Worm (Caenorhabditis elegans): Measurements from ENCODE around the gene rrf-3.

rrf-3 gene

ce11 chrII:8152711-8153325 lies 9.4 kb upstream of the rrf-3 start:
- TF ChIP-seq lin-38 (GFP tag; IDR thresholded peaks at IDR 0.05): no peak
- no peak for TF ChIP-seq aha-1 (tag)
- no peak for TF ChIP-seq sdz-12 (GFP tag; optimal IDR thresholded peaks at IDR 0.05)
- TF ChIP-seq dmd-8 (GFP tag; IDR thresholded peaks at IDR 0.05): no peak
- no peak for TF ChIP-seq pha-4 (GFP tag; IDR thresholded peaks at IDR 0.05)
- TF ChIP-seq pha-4 (tag; optimal IDR thresholded peaks at IDR 0.05): peak; percentile 54
- TF ChIP-seq ctbp-1 (GFP tag; IDR thresholded peaks at IDR 0.05): 0 out of 2 replicates have a peak, but pooled peaks have one; percentile 43
- TF ChIP-seq D1046.2 (GFP tag; IDR thresholded peaks at IDR 0.05): no peak
- peak in 1 of 2 experiments; percentile 56 for TF ChIP-seq lsy-2 (tag; optimal IDR thresholded peaks at IDR 0.05)
- TF ChIP-seq nhr-77 (tag; optimal IDR thresholded peaks at IDR 0.05): no peak
- TF ChIP-seq set-16 (GFP tag; IDR thresholded peaks at IDR 0.05): no peak
- TF ChIP-seq fkh-10 (GFP tag; optimal IDR thresholded peaks at IDR 0.05): peak; percentile 63
- no peak for TF ChIP-seq nhr-28 (tag; optimal IDR thresholded peaks at IDR 0.05)
- TF ChIP-seq mes-2 (tag; optimal IDR thresholded peaks at IDR 0.05; ENCODE audit: poor library complexity, severe bottlenecking): peak; percentile 0
- TF ChIP-seq dpl-1 (GFP tag; optimal IDR thresholded peaks at IDR 0.05): no peak
- no peak for TF ChIP-seq ZK337.2 (GFP tag; IDR thresholded peaks at IDR 0.05)
- peak; percentile 16 for TF ChIP-seq hlh-11 (tag; optimal IDR thresholded peaks at IDR 0.05)
- TF ChIP-seq lin-1 (GFP tag; IDR thresholded peaks at IDR 0.05): no peak
- no peak for TF ChIP-seq lir-3 (tag; optimal IDR thresholded peaks at IDR 0.05)
- TF ChIP-seq zfp-2 (tag; optimal IDR thresholded peaks at IDR 0.05): no peak
- TF ChIP-seq mdt-29 (GFP tag; IDR thresholded peaks at IDR 0.05): no peak
- no peak for TF ChIP-seq F26F4.8 (GFP tag; conservative IDR thresholded peaks at IDR 0.05)
- no peak for TF ChIP-seq ceh-20 (GFP tag; IDR thresholded peaks at IDR 0.05)
- TF ChIP-seq madf-9 (GFP tag; conservative IDR thresholded peaks at IDR 0.05): no peak
- no peak for TF ChIP-seq jun-1 (tag; optimal IDR thresholded peaks at IDR 0.05)
- peak; percentile 82 for TF ChIP-seq nhr-6 (tag; optimal IDR thresholded peaks at IDR 0.05)
- TF ChIP-seq hif-1 (tag; optimal IDR thresholded peaks at IDR 0.05): no peak

ce11 chrII:8156845-8157373 lies 5.4 kb upstream of the rrf-3 start, which contains the start of the genes tub-1 and tmem-138:
Gene tub-1 (minus strand): TSS chrII:8156945.
Gene tmem-138 (plus strand): TSS chrII:8157323.
- TF ChIP-seq aly-2 (tag; optimal IDR thresholded peaks at IDR 0.05) (no peak), pha-4 (GFP tag; IDR thresholded peaks at IDR 0.05) (no peak), pha-4 (tag; optimal IDR thresholded peaks at IDR 0.05) (no peak)

- TF ChIP-seq arid-1 (GFP tag; conservative IDR thresholded peaks at IDR 0.05) (no peak), mxl-3 (GFP tag; optimal IDR thresholded peaks at IDR 0.05) (no peak), hlh-11 (tag; optimal IDR thresholded peaks at IDR 0.05) (peak; percentile 37), nhr-6 (tag; optimal IDR thresholded peaks at IDR 0.05) (peak; percentile 46), dve-1 (tag; optimal IDR thresholded peaks at IDR 0.05; ENCODE audit: insufficient read depth) (peak; percentile 71), duxl-1 (tag; optimal IDR thresholded peaks at IDR 0.05; ENCODE audit: poor library complexity) (peak; percentile 60), T20F7.1 (GFP tag; optimal IDR thresholded peaks at IDR 0.05) (peak; percentile 72), F49E8.2 (tag; optimal IDR thresholded peaks at IDR 0.05; ENCODE audit: borderline replicate concordance) (no peak), jun-1 (tag; optimal IDR thresholded peaks at IDR 0.05) (no peak), ceh-32 (tag; optimal IDR thresholded peaks at IDR 0.05; ENCODE audit: poor library complexity) (no peak), mes-2 (tag; optimal IDR thresholded peaks at IDR 0.05; ENCODE audit: poor library complexity, severe bottlenecking) (peak; percentile 66), dpl-1 (GFP tag; optimal IDR thresholded peaks at IDR 0.05) (peak; percentile 89), nhr-28 (tag; optimal IDR thresholded peaks at IDR 0.05) (peak; percentile 20), aha-1 (tag) (no peak), pha-4 (GFP tag; IDR thresholded peaks at IDR 0.05) (no peak), pha-4 (tag; optimal IDR thresholded peaks at IDR 0.05) (no peak), nhr-111 (GFP tag; optimal IDR thresholded peaks at IDR 0.05) (no peak), lsy-2 (tag; optimal IDR thresholded peaks at IDR 0.05) (peak in 1 of 2 experiments; percentile 91), unc-130 (GFP tag; optimal IDR thresholded peaks at IDR 0.05) (peak; percentile 1)
Observed at ce11 chrII:8157991-8158390, 4.3 kb upstream of the rrf-3 start, which contains the start of gene pch-2. Gene pch-2 (plus strand): TSS chrII:8158349.

Data from whole organism, L4 larva.